Fruit fly (Drosophila melanogaster): Measurements from ENCODE around the gene CG17078.

Gene CG17078

dm6 chr2L:243819-244218, 34.2 kb downstream of the CG17078 start (continued):
- TF ChIP-seq fd96Cb (tag; optimal IDR thresholded peaks at IDR 0.05) (peak; percentile 11), lab (GFP tag; optimal IDR thresholded peaks at IDR 0.05) (peak; percentile 53), CG10209 (GFP tag; optimal IDR thresholded peaks at IDR 0.05) (no peak), prd (optimal IDR thresholded peaks at IDR 0.05) (no peak), prd (GFP tag; IDR thresholded peaks at IDR 0.05) (peak; percentile 59; the same call in 2 of the 3 replicates), CG18599 (GFP tag; optimal IDR thresholded peaks at IDR 0.05) (peak; percentile 67), Ravus (GFP tag; IDR thresholded peaks at IDR 0.05) (no peak), CG9817 (tag; optimal IDR thresholded peaks at IDR 0.05) (peak; percentile 24), Rfx (GFP tag; IDR thresholded peaks at IDR 0.05) (peak; percentile 41; the same call in 1 of the 2 replicates), z (GFP tag; IDR thresholded peaks at IDR 0.05) (no peak), esg (GFP tag; conservative IDR thresholded peaks at IDR 0.05) (peak; percentile 20; the same call in 1 of the 2 replicates), CG12391 (tag; optimal IDR thresholded peaks at IDR 0.05) (peak; percentile 28), klu (GFP tag; IDR thresholded peaks at IDR 0.05) (0 out of 2 replicates have a peak, but pooled peaks have one; percentile 16), knrl (GFP tag; IDR thresholded peaks at IDR 0.05; ENCODE audit: partially characterized antibody) (no peak), Atf6 (GFP tag; IDR thresholded peaks at IDR 0.05) (peak; percentile 34), dmrt99B (tag; optimal IDR thresholded peaks at IDR 0.05) (no peak), ttk (GFP tag; IDR thresholded peaks at IDR 0.05) (0 out of 2 replicates have a peak, but pooled peaks have one; percentile 27), CoRest (tag; optimal IDR thresholded peaks at IDR 0.05) (no peak), Doc3 (GFP tag; IDR thresholded peaks at IDR 0.05; ENCODE audit: partially characterized antibody) (no peak)

dm6 chr2L:243123-243522, 34.9 kb downstream of the CG17078 start:
- TF ChIP-seq chinmo (GFP tag; IDR thresholded peaks at IDR 0.05; ENCODE audit: partially characterized antibody) (0 out of 4 replicates have a peak, but pooled peaks have one; percentile 52), nerfin-2 (GFP tag; IDR thresholded peaks at IDR 0.05; ENCODE audit: partially characterized antibody) (no peak), CG15696 (tag; optimal IDR thresholded peaks at IDR 0.05) (no peak), onecut (GFP tag; IDR thresholded peaks at IDR 0.05) (peak; percentile 91), chm (GFP tag; IDR thresholded peaks at IDR 0.05) (peak; percentile 33; the same call in 1 of the 2 replicates), CG32767 (GFP tag; IDR thresholded peaks at IDR 0.05) (no peak), CG6689 (GFP tag; IDR thresholded peaks at IDR 0.05) (no peak), CG13296 (GFP tag; optimal IDR thresholded peaks at IDR 0.05) (no peak), mld (GFP tag; IDR thresholded peaks at IDR 0.05; ENCODE audit: partially characterized antibody) (no peak), ato (GFP tag; IDR thresholded peaks at IDR 0.05; ENCODE audit: partially characterized antibody) (no peak), pros (GFP tag; optimal IDR thresholded peaks at IDR 0.05) (peak; percentile 22), CG9817 (tag; optimal IDR thresholded peaks at IDR 0.05) (no peak), MBD-R2 (GFP tag; IDR thresholded peaks at IDR 0.05) (0 out of 2 replicates have a peak, but pooled peaks have one; percentile 36), CG4328 (GFP tag; optimal IDR thresholded peaks at IDR 0.05) (no peak), sim (GFP tag; IDR thresholded peaks at IDR 0.05) (no peak), Rx (GFP tag; IDR thresholded peaks at IDR 0.05) (no peak), CG10979 (tag; optimal IDR thresholded peaks at IDR 0.05) (no peak), nerfin-1 (tag; optimal IDR thresholded peaks at IDR 0.05) (peak; percentile 11), Blimp-1 (GFP tag; optimal IDR thresholded peaks at IDR 0.05) (no peak)

- TF ChIP-seq CG4730 (GFP tag; IDR thresholded peaks at IDR 0.05) = no peak
- no peak for TF ChIP-seq CG17328 (GFP tag; IDR thresholded peaks at IDR 0.05)
- no peak for TF ChIP-seq CG3995 (GFP tag; optimal IDR thresholded peaks at IDR 0.05)
- TF ChIP-seq Asciz (GFP tag; optimal IDR thresholded peaks at IDR 0.05) = no peak
- TF ChIP-seq Oli (tag; optimal IDR thresholded peaks at IDR 0.05) = no peak
- no peak for TF ChIP-seq scrt (GFP tag; optimal IDR thresholded peaks at IDR 0.05)
- TF ChIP-seq CG2116 (GFP tag; optimal IDR thresholded peaks at IDR 0.05) = no peak
- TF ChIP-seq GATAe (GFP tag; conservative IDR thresholded peaks at IDR 0.05) = no peak
- TF ChIP-seq CG3281 (GFP tag; optimal IDR thresholded peaks at IDR 0.05) = no peak
- no peak for TF ChIP-seq dm (GFP tag; optimal IDR thresholded peaks at IDR 0.05)
- no peak for TF ChIP-seq C15 (GFP tag; IDR thresholded peaks at IDR 0.05)
- no peak for TF ChIP-seq kay (GFP tag; optimal IDR thresholded peaks at IDR 0.05)
- TF ChIP-seq odd (GFP tag; optimal IDR thresholded peaks at IDR 0.05) = no peak
- TF ChIP-seq h (optimal IDR thresholded peaks at IDR 0.05) = no peak
These were observed 36.6 kb downstream of the CG17078 start for dm6 chr2L:241415-241814.
